Worm (Caenorhabditis elegans): ENCODE data around the gene T02G5.14.

- no peak for TF ChIP-seq unc-62 (GFP tag; optimal IDR thresholded peaks at IDR 0.05)
- no peak for TF ChIP-seq nhr-25 (tag; optimal IDR thresholded peaks at IDR 0.05)
- no peak for TF ChIP-seq lin-39 (tag; optimal IDR thresholded peaks at IDR 0.05)
- no peak for TF ChIP-seq ZK546.5 (tag; optimal IDR thresholded peaks at IDR 0.05)
- TF ChIP-seq snpc-4 (tag; optimal IDR thresholded peaks at IDR 0.05), result no peak
- no peak for TF ChIP-seq pha-4 (tag; optimal IDR thresholded peaks at IDR 0.05)
- TF ChIP-seq elt-1 (tag; optimal IDR thresholded peaks at IDR 0.05), result no peak
- no peak for TF ChIP-seq nhr-237 (tag; optimal IDR thresholded peaks at IDR 0.05)
- TF ChIP-seq nhr-11 (tag; optimal IDR thresholded peaks at IDR 0.05), result no peak
- no peak for TF ChIP-seq nfya-1 (tag; optimal IDR thresholded peaks at IDR 0.05; ENCODE audit: insufficient read depth)
- no peak for TF ChIP-seq nhr-28 (tag; optimal IDR thresholded peaks at IDR 0.05)
- TF ChIP-seq ceh-9 (tag; optimal IDR thresholded peaks at IDR 0.05), result no peak
- TF ChIP-seq aly-2 (tag; optimal IDR thresholded peaks at IDR 0.05), result no peak
Observed at ce11 chrII:7053001-7053400, 31.1 kb upstream of the T02G5.14 start, which contains the start of gene ZK1127.13.
